Worm (Caenorhabditis elegans): ENCODE results near the gene ZK757.2.

ZK757.2 gene

DNA sequence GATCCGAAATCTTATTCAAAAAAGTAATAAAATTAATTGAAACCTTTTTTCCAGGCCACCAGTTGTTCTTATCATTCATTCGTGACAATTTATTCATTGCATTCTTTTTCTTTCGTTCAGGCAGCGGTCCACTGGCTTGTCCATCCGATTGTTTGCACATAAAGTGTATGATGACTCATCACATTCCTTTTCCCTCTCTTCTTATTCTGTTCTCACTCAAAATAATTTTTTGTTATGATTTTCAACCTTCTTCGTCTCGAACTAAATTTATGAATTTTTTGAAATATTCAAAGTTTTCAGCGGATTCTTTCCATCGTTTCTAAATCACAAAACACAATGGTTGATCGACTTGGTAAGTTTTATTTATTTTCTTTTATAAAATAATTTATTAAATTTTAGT is 48.2 kb downstream of the ZK757.2 start, which contains the start of gene ZK632.12:
ZK632.12 (plus strand) TSS at position 301 of the 400 bp plus-strand sequence.
- TF ChIP-seq him-1 (tag; optimal IDR thresholded peaks at IDR 0.05) (no peak), W03F9.2 (tag; optimal IDR thresholded peaks at IDR 0.05) (no peak), dao-5 (tag; optimal IDR thresholded peaks at IDR 0.05) (no peak)

- TF ChIP-seq him-1 (tag; optimal IDR thresholded peaks at IDR 0.05) (no peak), W03F9.2 (tag; optimal IDR thresholded peaks at IDR 0.05) (peak; percentile 85)
Observed at ce11 chrIII:9827163-9827951, 51.4 kb downstream of the ZK757.2 start, which contains the start of the genes ZK632.10 and ZK632.11. Gene ZK632.10, minus strand, starts transcription at chrIII:9827722. Gene ZK632.11, plus strand, starts transcription at chrIII:9827915.

ce11 chrIII:9826005-9826404 is 52.7 kb downstream of the ZK757.2 start:
- TF ChIP-seq W03F9.2 (tag; optimal IDR thresholded peaks at IDR 0.05): no peak
- no peak for TF ChIP-seq him-1 (tag; optimal IDR thresholded peaks at IDR 0.05)
- TF ChIP-seq dao-5 (tag; optimal IDR thresholded peaks at IDR 0.05): no peak

- no peak for TF ChIP-seq him-1 (tag; optimal IDR thresholded peaks at IDR 0.05)
- TF ChIP-seq dao-5 (tag; optimal IDR thresholded peaks at IDR 0.05): no peak
- no peak for TF ChIP-seq W03F9.2 (tag; optimal IDR thresholded peaks at IDR 0.05)
Observed at ce11 chrIII:9825073-9825828, 53.5 kb downstream of the ZK757.2 start, which contains the start of gene ZK632.9. Gene ZK632.9, minus strand, starts transcription at chrIII:9825432.

DNA sequence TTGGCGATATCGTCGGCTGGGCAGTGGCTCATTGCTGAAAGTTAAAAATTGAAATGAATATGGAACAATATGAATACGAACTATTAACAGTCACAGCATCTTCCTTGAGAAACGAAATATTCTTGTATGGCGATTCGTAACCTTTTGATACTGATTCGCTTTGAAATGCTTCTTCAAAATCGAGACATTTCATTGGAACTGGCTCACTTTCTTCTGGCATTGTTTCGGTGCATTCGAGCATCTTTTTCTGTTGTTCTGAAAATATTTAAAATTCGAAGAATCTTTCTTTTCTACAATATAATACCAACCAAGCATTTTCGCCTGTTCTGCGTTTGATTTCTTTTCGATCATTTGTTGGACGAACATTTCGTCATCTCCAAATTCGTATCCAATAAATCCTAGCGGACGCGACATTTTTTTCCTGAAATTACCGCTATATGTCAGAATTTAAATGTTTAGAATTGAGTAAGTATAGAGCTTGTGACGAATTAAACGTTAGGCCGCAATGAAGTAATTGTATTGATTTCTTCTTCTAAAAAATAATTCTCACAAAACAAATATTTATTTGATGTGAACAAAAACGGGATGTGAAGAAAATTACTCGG is 54.3 kb downstream of the ZK757.2 start, which contains the start of gene lin-52:
lin-52 (minus strand) TSS at position 421 of the 605 bp plus-strand sequence.
- TF ChIP-seq dao-5 (tag; optimal IDR thresholded peaks at IDR 0.05) (no peak), W03F9.2 (tag; optimal IDR thresholded peaks at IDR 0.05) (no peak), him-1 (tag; optimal IDR thresholded peaks at IDR 0.05) (no peak)
